Worm (Caenorhabditis elegans) whole organism, L4/young adult: ENCODE results near the gene K02E2.8.

Source experiments
- W03F9.2 ChIP-seq: fragments of 150-350 bp; optimal IDR thresholded peaks from 2 replicates; lab custom pipeline; 2014; ENCODE audit warnings: missing biosample characterization, missing genetic modification characterization
- dao-5 ChIP-seq: sonication (generic microtip); optimal IDR thresholded peaks from 2 replicates; lab custom pipeline; 2016; ENCODE audit warnings: missing genotype, missing genetic modification characterization, moderate library complexity, missing compliant biosample characterization
- him-1 ChIP-seq: sonication (generic microtip); optimal IDR thresholded peaks from 2 replicates; lab custom pipeline; 2016; ENCODE audit warnings: missing genotype, missing genetic modification reagents, missing genetic modification characterization, missing compliant biosample characterization

- TF ChIP-seq him-1 (tag; lab: Kevin White, UChicago) (no peak), W03F9.2 (tag; lab: Kevin White, UChicago) (no peak), dao-5 (tag; lab: Kevin White, UChicago) (no peak)
Observed at ce11 chrV:20350382-20350781, 16.4 kb downstream of the K02E2.8 start.
